Fruit fly (Drosophila melanogaster) S2 (cell line): Measurements from ENCODE around the gene CG11951.

Experiments used
- CG8478 ChIP-seq: fragments of >200 bp; optimal IDR thresholded peaks from 2 replicates; lab custom pipeline; 2018
- CTCF ChIP-seq, 2 experiments: fragments of >200 bp; optimal IDR thresholded peaks; 2 replicates each; lab custom pipeline; 2018

DNA sequence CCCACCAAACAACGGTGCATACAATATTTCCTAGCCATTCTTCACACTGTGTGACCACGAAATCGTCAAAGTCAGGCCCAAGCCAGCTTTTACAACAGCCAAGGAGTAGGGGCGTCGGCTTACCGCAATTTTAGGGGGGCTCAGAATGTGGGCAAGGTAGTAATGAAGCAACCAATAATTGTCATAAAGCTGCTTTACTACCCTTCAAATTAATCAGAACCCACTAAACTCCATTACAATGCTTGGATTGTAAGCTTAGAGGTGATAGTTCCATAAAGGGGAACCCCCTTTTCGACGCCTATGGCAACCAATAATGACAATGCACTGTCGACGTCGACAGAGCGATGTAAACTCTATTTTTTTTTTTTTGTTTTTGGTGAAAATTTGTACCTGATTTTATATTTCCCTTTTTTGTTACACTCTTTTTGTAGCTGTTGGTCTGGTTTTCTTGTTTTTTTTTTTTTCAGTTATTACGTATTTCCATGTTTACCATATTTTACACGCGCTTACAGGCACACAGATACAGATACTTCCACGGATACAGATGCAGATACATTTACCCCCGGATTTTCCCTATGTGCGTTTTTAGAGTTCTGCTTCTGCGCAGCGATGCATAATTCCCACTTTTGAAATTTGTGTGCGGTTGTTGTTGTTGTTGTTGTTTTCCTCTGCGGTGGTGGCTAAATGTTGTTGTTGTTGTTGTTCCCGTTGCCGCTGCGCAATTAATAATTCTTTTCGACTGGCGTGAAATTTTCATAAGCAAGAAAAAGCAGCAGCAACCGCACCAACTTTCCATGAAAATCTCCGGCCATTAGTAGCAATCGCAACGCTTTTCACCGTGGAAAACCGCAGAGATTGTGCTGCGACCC lies 33.7 kb downstream of the CG11951 start:
- TF ChIP-seq CG8478 (no peak), CTCF (optimal IDR thresholded peaks at IDR 0.05; lab: Kevin White, UChicago) (no peak)
